Fruit fly (Drosophila melanogaster) whole organism, wandering third instar larva: Measurements from ENCODE around the gene CG17190.

Experiments used
- Hr83 ChIP-seq: fragments of 200-300 bp; sonication (Bioruptor generic); optimal IDR thresholded peaks from 2 replicates; lab custom pipeline; 2016; ENCODE audit warnings: missing biosample characterization, mild to moderate bottlenecking, missing genetic modification characterization, moderate library complexity; ENCODE audit not compliant: poor library complexity, severe bottlenecking
- OdsH ChIP-seq: fragments of 200-800 bp; sonication (Bioruptor generic); optimal IDR thresholded peaks from 2 replicates; lab custom pipeline; 2016; ENCODE audit warnings: missing biosample characterization, mild to moderate bottlenecking, missing genetic modification characterization
- br ChIP-seq: fragments of 200-800 bp; sonication (Bioruptor generic); optimal IDR thresholded peaks from 2 replicates; lab custom pipeline; 2016; ENCODE audit warnings: missing biosample characterization, missing genetic modification characterization
- psq ChIP-seq: fragments of 200-800 bp; sonication (Bioruptor generic); optimal IDR thresholded peaks from 3 replicates; lab custom pipeline; 2017; ENCODE audit warnings: missing biosample characterization, mild to moderate bottlenecking, missing genetic modification characterization, moderate library complexity
- usp ChIP-seq: fragments of >200 bp; optimal IDR thresholded peaks from 2 replicates; lab custom pipeline; 2017; ENCODE audit warnings: missing biosample characterization, missing genetic modification characterization

- TF ChIP-seq usp (GFP tag; lab: Kevin White, UChicago): no peak
- TF ChIP-seq br: no peak
- no peak for TF ChIP-seq OdsH (GFP tag; lab: Kevin White, UChicago)
- TF ChIP-seq Hr83 (GFP tag; lab: Kevin White, UChicago): no peak
- TF ChIP-seq psq (GFP tag; lab: Kevin White, UChicago): no peak
Observed at dm6 chr3R:20055809-20056208, 42.5 kb upstream of the CG17190 start, which contains the start of gene CG17193.
